Worm (Caenorhabditis elegans) whole organism, L4 larva: ENCODE data around the gene T26A8.3.

Experiments used
- D1046.2 ChIP-seq: fragments of 200-800 bp; sonication (Bioruptor generic); IDR thresholded peaks from 2 replicates; pipeline ENCODE4 v1.3.6; 2022; ENCODE audit warnings: missing genetic modification characterization, missing compliant biosample characterization
- F49E8.2 ChIP-seq: sonication (generic microtip); optimal IDR thresholded peaks from 2 replicates; lab custom pipeline; 2016; ENCODE audit warnings: missing compliant biosample characterization, mild to moderate bottlenecking, missing genetic modification characterization, borderline replicate concordance
- T20F7.1 ChIP-seq: fragments of 200-800 bp; sonication (Bioruptor generic); optimal IDR thresholded peaks from 2 replicates; lab custom pipeline; 2018; ENCODE audit warnings: mild to moderate bottlenecking, missing genetic modification characterization, missing compliant biosample characterization
- T26A8.4 ChIP-seq: fragments of 200-800 bp; sonication (Bioruptor generic); IDR thresholded peaks from 2 replicates; pipeline ENCODE4 v1.3.6; 2022; ENCODE audit warnings: missing genetic modification characterization, missing compliant biosample characterization
- Y48G9A.11 ChIP-seq: fragments of 200-800 bp; sonication (Bioruptor generic); IDR thresholded peaks from 2 replicates; pipeline ENCODE4 v1.3.6; 2022; ENCODE audit warnings: missing genetic modification reagents, missing genetic modification characterization, missing compliant biosample characterization
- Y75B8A.6 ChIP-seq: fragments of 200-800 bp; sonication (Bioruptor generic); IDR thresholded peaks from 2 replicates; pipeline ENCODE4 v1.3.6; 2022; ENCODE audit warnings: missing genetic modification reagents, missing genetic modification characterization, missing compliant biosample characterization
- ZK546.5 ChIP-seq, 2 experiments: sonication (generic microtip); optimal IDR thresholded peaks; 2 replicates each; lab custom pipeline; 2017; ENCODE audit warnings: missing biosample characterization in 2 of 2, missing genetic modification characterization in 2 of 2
- ceh-20 ChIP-seq: fragments of 200-800 bp; sonication (Bioruptor generic); IDR thresholded peaks from 2 replicates; pipeline ENCODE4 v1.3.6; 2022; ENCODE audit warnings: missing genetic modification reagents, missing genetic modification characterization, missing compliant biosample characterization
- ceh-44 ChIP-seq: fragments of 200-800 bp; sonication (Bioruptor generic); IDR thresholded peaks from 2 replicates; pipeline ENCODE4 v1.3.6; 2022; ENCODE audit warnings: missing genetic modification reagents, missing genetic modification characterization, missing compliant biosample characterization
- ceh-62 ChIP-seq: sonication (generic microtip); optimal IDR thresholded peaks from 2 replicates; lab custom pipeline; 2017; ENCODE audit warnings: missing biosample characterization, missing genetic modification characterization
- ces-1 ChIP-seq: fragments of 150-350 bp; sonication (generic microtip); optimal IDR thresholded peaks from 4 replicates; lab custom pipeline; 2014; ENCODE audit warnings: missing biosample characterization, missing genetic modification reagents, missing genetic modification characterization
- cey-2 ChIP-seq: sonication (generic microtip); optimal IDR thresholded peaks from 3 replicates; lab custom pipeline; 2017; ENCODE audit warnings: missing genetic modification characterization, mild to moderate bottlenecking, missing compliant biosample characterization, antibody characterized with exemption, borderline replicate concordance; ENCODE audit not compliant: insufficient read depth
- daf-12 ChIP-seq: fragments of 150-350 bp; optimal IDR thresholded peaks from 2 replicates; lab custom pipeline; 2014; ENCODE audit warnings: missing biosample characterization, missing genetic modification reagents, missing genetic modification characterization
- dmd-6 ChIP-seq: fragments of 200-800 bp; sonication (Bioruptor generic); IDR thresholded peaks from 2 replicates; pipeline ENCODE4 v1.3.6; 2022; ENCODE audit warnings: missing genetic modification reagents, missing genetic modification characterization, missing compliant biosample characterization
- dmd-8 ChIP-seq: fragments of 200-800 bp; sonication (Bioruptor generic); IDR thresholded peaks from 2 replicates; pipeline ENCODE4 v1.3.6; 2022; ENCODE audit warnings: missing genetic modification characterization, missing compliant biosample characterization
- duxl-1 ChIP-seq: sonication (generic microtip); optimal IDR thresholded peaks from 2 replicates; lab custom pipeline; 2016; ENCODE audit warnings: mild to moderate bottlenecking, missing genetic modification characterization, moderate library complexity, missing compliant biosample characterization; ENCODE audit not compliant: poor library complexity
- egl-43 ChIP-seq: fragments of 200-800 bp; sonication (Bioruptor generic); IDR thresholded peaks from 2 replicates; pipeline ENCODE4 v1.3.6; 2022; ENCODE audit warnings: missing genetic modification reagents, missing genetic modification characterization, missing compliant biosample characterization
- gei-8 ChIP-seq: fragments of 200-800 bp; sonication (Bioruptor generic); optimal IDR thresholded peaks from 2 replicates; lab custom pipeline; 2018; ENCODE audit warnings: mild to moderate bottlenecking, missing genetic modification characterization, missing compliant biosample characterization
- hif-1 ChIP-seq, 2 experiments: sonication (generic microtip); optimal IDR thresholded peaks; 2 replicates each; lab custom pipeline; 2016 to 2017; ENCODE audit warnings: missing compliant biosample characterization in 2 of 2, missing genetic modification characterization in 2 of 2, missing genetic modification reagents in 2 of 2, missing genotype in 2 of 2, mild to moderate bottlenecking in 1 of 2
- hmg-1.1 ChIP-seq: fragments of 200-800 bp; sonication (Bioruptor generic); IDR thresholded peaks from 2 replicates; pipeline ENCODE4 v1.3.6; 2022; ENCODE audit warnings: missing genetic modification reagents, missing genetic modification characterization, missing compliant biosample characterization
- jun-1 ChIP-seq: fragments of 150-350 bp; optimal IDR thresholded peaks from 2 replicates; lab custom pipeline; 2014; ENCODE audit warnings: missing biosample characterization, missing genetic modification reagents, missing genetic modification characterization
- lim-7 ChIP-seq: fragments of 200-800 bp; sonication (Bioruptor generic); IDR thresholded peaks from 2 replicates; pipeline ENCODE4 v1.3.6; 2022; ENCODE audit warnings: missing genetic modification characterization, missing compliant biosample characterization
- lin-29 ChIP-seq: fragments of 200-800 bp; sonication (Bioruptor generic); IDR thresholded peaks from 2 replicates; pipeline ENCODE4 v1.3.6; 2022; ENCODE audit warnings: missing genetic modification reagents, missing genetic modification characterization, missing compliant biosample characterization
- lin-38 ChIP-seq: fragments of 200-800 bp; sonication (Bioruptor generic); IDR thresholded peaks from 2 replicates; pipeline ENCODE4 v1.3.6; 2022; ENCODE audit warnings: missing genetic modification reagents, missing genetic modification characterization, missing compliant biosample characterization
- lin-39 ChIP-seq: fragments of 150-350 bp; optimal IDR thresholded peaks from 2 replicates; lab custom pipeline; 2014; ENCODE audit warnings: missing biosample characterization, missing genetic modification reagents, missing genetic modification characterization
- madf-5 ChIP-seq, 2 experiments: fragments of 200-800 bp; sonication (Bioruptor generic); IDR thresholded peaks; 2 replicates each; pipeline ENCODE4 v1.3.6; 2022; ENCODE audit warnings: missing compliant biosample characterization in 2 of 2, missing genetic modification characterization in 2 of 2
- madf-9 ChIP-seq: fragments of 200-800 bp; sonication (Bioruptor generic); conservative IDR thresholded peaks from 2 replicates; pipeline ENCODE4 v1.3.6; 2022; ENCODE audit warnings: missing genetic modification reagents, missing genetic modification characterization, missing compliant biosample characterization
- mdl-1 ChIP-seq, 2 experiments: fragments of 150-350 bp in 1 of 2; sonication (generic microtip) in 1 of 2; optimal IDR thresholded peaks; 2 replicates each; lab custom pipeline; 2014 to 2017; ENCODE audit warnings: missing biosample characterization in 2 of 2, missing genetic modification characterization in 2 of 2
- mep-1 ChIP-seq: fragments of 150-350 bp; sonication (generic microtip); optimal IDR thresholded peaks from 3 replicates; lab custom pipeline; 2014; ENCODE audit warnings: missing biosample characterization, missing genetic modification characterization
- mes-2 ChIP-seq: sonication (generic microtip); optimal IDR thresholded peaks from 2 replicates; lab custom pipeline; 2016; ENCODE audit warnings: missing genotype, mild to moderate bottlenecking, missing genetic modification characterization, missing compliant biosample characterization; ENCODE audit not compliant: poor library complexity, severe bottlenecking
- mxl-2 ChIP-seq: fragments of 200-800 bp; sonication (Bioruptor generic); conservative IDR thresholded peaks from 2 replicates; pipeline ENCODE4 v1.3.6; 2022; ENCODE audit warnings: missing genetic modification reagents, missing genetic modification characterization, missing compliant biosample characterization
- nhr-102 ChIP-seq: sonication (generic microtip); optimal IDR thresholded peaks from 2 replicates; lab custom pipeline; 2016; ENCODE audit warnings: mild to moderate bottlenecking, missing genetic modification characterization, moderate library complexity, missing compliant biosample characterization
- nhr-11 ChIP-seq: fragments of 150-350 bp; optimal IDR thresholded peaks from 2 replicates; lab custom pipeline; 2014; ENCODE audit warnings: missing biosample characterization, missing genetic modification characterization
- nhr-25 ChIP-seq: sonication (generic microtip); optimal IDR thresholded peaks from 2 replicates; lab custom pipeline; 2017; ENCODE audit warnings: missing genetic modification characterization, mild to moderate bottlenecking, missing compliant biosample characterization, antibody characterized with exemption, moderate library complexity, borderline replicate concordance; ENCODE audit not compliant: insufficient read depth
- nhr-41 ChIP-seq: fragments of 200-800 bp; sonication (Bioruptor generic); IDR thresholded peaks from 2 replicates; pipeline ENCODE4 v1.3.6; 2022; ENCODE audit warnings: missing genetic modification reagents, missing genetic modification characterization, missing compliant biosample characterization
- nhr-48 ChIP-seq: sonication (generic microtip); optimal IDR thresholded peaks from 2 replicates; lab custom pipeline; 2016; ENCODE audit warnings: mild to moderate bottlenecking, missing genetic modification characterization, missing compliant biosample characterization
- nhr-76 ChIP-seq: fragments of 150-350 bp; optimal IDR thresholded peaks from 2 replicates; lab custom pipeline; 2014; ENCODE audit warnings: missing biosample characterization, missing genetic modification characterization
- php-3 ChIP-seq: fragments of 200-800 bp; sonication (Bioruptor generic); IDR thresholded peaks from 2 replicates; pipeline ENCODE4 v1.3.6; 2022; ENCODE audit warnings: missing genetic modification reagents, missing genetic modification characterization, missing compliant biosample characterization
- pqm-1 ChIP-seq: sonication (generic microtip); optimal IDR thresholded peaks from 2 replicates; lab custom pipeline; 2017; ENCODE audit warnings: missing biosample characterization, missing genetic modification characterization
- rbr-2 ChIP-seq: sonication (generic microtip); optimal IDR thresholded peaks from 2 replicates; lab custom pipeline; 2016; ENCODE audit warnings: missing genotype, missing genetic modification characterization, missing compliant biosample characterization
- saeg-2 ChIP-seq: fragments of 200-800 bp; sonication (Bioruptor generic); IDR thresholded peaks from 2 replicates; pipeline ENCODE4 v1.3.6; 2022; ENCODE audit warnings: missing genetic modification reagents, missing genetic modification characterization, missing compliant biosample characterization
- set-16 ChIP-seq: fragments of 200-800 bp; sonication (Bioruptor generic); IDR thresholded peaks from 2 replicates; pipeline ENCODE4 v1.3.6; 2022; ENCODE audit warnings: missing genetic modification reagents, missing genetic modification characterization, missing compliant biosample characterization
- skn-1 ChIP-seq: fragments of 150-350 bp; optimal IDR thresholded peaks from 2 replicates; lab custom pipeline; 2014; ENCODE audit warnings: missing biosample characterization, missing genetic modification characterization
- snpc-4 ChIP-seq: fragments of 150-350 bp; optimal IDR thresholded peaks from 2 replicates; lab custom pipeline; 2014; ENCODE audit warnings: missing biosample characterization, missing genetic modification characterization
- spr-3 ChIP-seq: fragments of 200-800 bp; sonication (Bioruptor generic); optimal IDR thresholded peaks from 2 replicates; lab custom pipeline; 2018; ENCODE audit warnings: mild to moderate bottlenecking, missing genetic modification characterization, missing compliant biosample characterization
- tag-97 ChIP-seq: fragments of 200-800 bp; sonication (Bioruptor generic); IDR thresholded peaks from 2 replicates; pipeline ENCODE4 v1.3.6; 2022; ENCODE audit warnings: missing genetic modification characterization, missing compliant biosample characterization
- tra-1 ChIP-seq: fragments of 200-800 bp; sonication (Bioruptor generic); IDR thresholded peaks from 2 replicates; pipeline ENCODE4 v1.3.6; 2022; ENCODE audit warnings: missing genetic modification reagents, missing genetic modification characterization, missing compliant biosample characterization
- zfp-3 ChIP-seq: fragments of 200-800 bp; sonication (Bioruptor generic); conservative IDR thresholded peaks from 2 replicates; pipeline ENCODE4 v1.3.6; 2022; ENCODE audit warnings: missing genetic modification reagents, missing genetic modification characterization, missing compliant biosample characterization
- zip-11 ChIP-seq: fragments of 200-800 bp; sonication (Bioruptor generic); IDR thresholded peaks from 2 replicates; pipeline ENCODE4 v1.3.6; 2022; ENCODE audit warnings: missing genetic modification characterization, missing compliant biosample characterization

T26A8.3 gene

ce11 chrIV:8375381-8375780 is 51.1 kb downstream of the T26A8.3 start (continued):
- TF ChIP-seq ZK546.5 (tag; optimal IDR thresholded peaks at IDR 0.05; lab: Kevin White, UChicago) (no peak), duxl-1 (tag; lab: Kevin White, UChicago) (peak; percentile 65), ces-1 (no peak), lin-38 (GFP tag; lab: Robert Waterston, UW) (peak; percentile 79), skn-1 (tag; lab: Kevin White, UChicago) (no peak), madf-5 (GFP tag; IDR thresholded peaks at IDR 0.05; lab: Robert Waterston, UW) (peak; percentile 78 to 86; a peak in 3 of 4 replicates), D1046.2 (GFP tag; lab: Robert Waterston, UW) (peak; percentile 61; the same call in 1 of the 2 replicates), madf-9 (0 out of 2 replicates have a peak, but pooled peaks have one; percentile 53), ceh-44 (GFP tag; lab: Robert Waterston, UW) (0 out of 2 replicates have a peak, but pooled peaks have one; percentile 47), cey-2 (tag; lab: Kevin White, UChicago) (no peak), saeg-2 (no peak), gei-8 (GFP tag; lab: Kevin White, UChicago) (peak; percentile 29), set-16 (GFP tag; lab: Robert Waterston, UW) (no peak), pqm-1 (tag; lab: Kevin White, UChicago) (peak; percentile 60), mdl-1 (tag; optimal IDR thresholded peaks at IDR 0.05; lab: Kevin White, UChicago) (peak in 1 of 2 experiments; percentile 53), rbr-2 (peak; percentile 79), lin-39 (tag; lab: Kevin White, UChicago) (no peak), tag-97 (GFP tag; lab: Robert Waterston, UW) (no peak), zfp-3 (GFP tag; lab: Robert Waterston, UW) (peak; percentile 62; the same call in 1 of the 2 replicates), daf-12 (tag; lab: Kevin White, UChicago) (no peak), jun-1 (tag; lab: Kevin White, UChicago) (peak; percentile 50), tra-1 (GFP tag; lab: Robert Waterston, UW) (peak; percentile 57; the same call in 1 of the 2 replicates), nhr-48 (tag; lab: Kevin White, UChicago) (peak; percentile 46), hmg-1.1 (GFP tag; lab: Robert Waterston, UW) (peak; percentile 88), lin-29 (no peak), nhr-102 (tag; lab: Kevin White, UChicago) (peak; percentile 61), dmd-8 (GFP tag; lab: Robert Waterston, UW) (peak; percentile 67; the same call in 1 of the 2 replicates), nhr-76 (tag; lab: Kevin White, UChicago) (no peak), ceh-20 (GFP tag; lab: Robert Waterston, UW) (peak; percentile 57; the same call in 1 of the 2 replicates), T20F7.1 (GFP tag; lab: Kevin White, UChicago) (peak; percentile 73), php-3 (GFP tag; lab: Robert Waterston, UW) (0 out of 2 replicates have a peak, but pooled peaks have one; percentile 54), lim-7 (GFP tag; lab: Robert Waterston, UW) (peak; percentile 76), Y48G9A.11 (GFP tag; lab: Robert Waterston, UW) (peak; percentile 68), mes-2 (tag; lab: Kevin White, UChicago) (peak; percentile 89), snpc-4 (tag; lab: Kevin White, UChicago) (no peak), zip-11 (GFP tag; lab: Robert Waterston, UW) (peak; percentile 54; the same call in 1 of the 2 replicates), mep-1 (tag; lab: Kevin White, UChicago) (peak; percentile 87), F49E8.2 (peak; percentile 53), T26A8.4 (GFP tag; lab: Robert Waterston, UW) (no peak; the same call in none of the 2 replicates), dmd-6 (GFP tag; lab: Robert Waterston, UW) (peak; percentile 74), spr-3 (GFP tag; lab: Kevin White, UChicago) (peak; percentile 51), nhr-41 (GFP tag; lab: Robert Waterston, UW) (peak; percentile 21; the same call in 1 of the 2 replicates), hif-1 (tag; optimal IDR thresholded peaks at IDR 0.05; lab: Kevin White, UChicago) (peak in 1 of 2 experiments; percentile 62), mxl-2 (no peak), Y75B8A.6 (0 out of 2 replicates have a peak, but pooled peaks have one; percentile 73), egl-43 (GFP tag; lab: Robert Waterston, UW) (peak; percentile 84), nhr-11 (peak; percentile 57), nhr-25 (tag; lab: Kevin White, UChicago) (no peak), ceh-62 (tag; lab: Kevin White, UChicago) (no peak)
